Worm (Caenorhabditis elegans): ENCODE measurements around the gene F55E10.1.

- no peak for TF ChIP-seq ztf-11 (tag; optimal IDR thresholded peaks at IDR 0.05)
- no peak for TF ChIP-seq nhr-76 (tag; optimal IDR thresholded peaks at IDR 0.05)
- no peak for TF ChIP-seq nhr-67 (tag; optimal IDR thresholded peaks at IDR 0.05)
- TF ChIP-seq pha-4 (tag; optimal IDR thresholded peaks at IDR 0.05) = no peak
- TF ChIP-seq lin-39 (tag; optimal IDR thresholded peaks at IDR 0.05) = no peak
- TF ChIP-seq tbx-2 (tag; optimal IDR thresholded peaks at IDR 0.05) = no peak
- TF ChIP-seq mml-1 (tag; optimal IDR thresholded peaks at IDR 0.05) = no peak
Observed at ce11 chrX:8307600-8307999, 34.2 kb upstream of the F55E10.1 start, which contains the start of gene R09F10.5.
